Worm (Caenorhabditis elegans) whole organism, L3 larva: ENCODE measurements around the gene F38A1.13.

Source experiments
- elt-3 ChIP-seq, 3 experiments: fragments of 150-350 bp in 1 of 3; sonication (generic microtip) in 2 of 3; optimal IDR thresholded peaks; 2 replicates in 2 of 3; 4 replicates in 1 of 3; lab custom pipeline; 2014 to 2017; ENCODE audit warnings: missing biosample characterization in 3 of 3, missing genetic modification characterization in 3 of 3
- nfya-1 ChIP-seq: sonication (generic microtip); optimal IDR thresholded peaks from 2 replicates; lab custom pipeline; 2017; ENCODE audit warnings: missing genetic modification characterization, mild to moderate bottlenecking, missing compliant biosample characterization, antibody characterized with exemption, moderate library complexity; ENCODE audit not compliant: insufficient read depth
- nhr-237 ChIP-seq: fragments of 150-350 bp; optimal IDR thresholded peaks from 2 replicates; lab custom pipeline; 2014; ENCODE audit warnings: missing biosample characterization, missing genetic modification characterization
- unc-62 ChIP-seq: fragments of 150-350 bp; sonication (generic microtip); optimal IDR thresholded peaks from 4 replicates; lab custom pipeline; 2014; ENCODE audit warnings: missing biosample characterization, missing genetic modification reagents, missing genetic modification characterization
- ztf-11 ChIP-seq: fragments of 150-350 bp; optimal IDR thresholded peaks from 2 replicates; lab custom pipeline; 2014; ENCODE audit warnings: missing biosample characterization, missing genetic modification characterization

- TF ChIP-seq elt-3 (tag; optimal IDR thresholded peaks at IDR 0.05; lab: Kevin White, UChicago) (no peak), ztf-11 (tag; lab: Kevin White, UChicago) (no peak), unc-62 (GFP tag; lab: Kevin White, UChicago) (no peak), nhr-237 (tag; lab: Kevin White, UChicago) (no peak), nfya-1 (tag; lab: Kevin White, UChicago) (no peak)
These were observed 19.8 kb upstream of the F38A1.13 start, which contains the start of gene F38A1.9 for ce11 chrIV:1245244-1245643.
